Fruit fly (Drosophila melanogaster) whole organism, embryonic: ENCODE results near the gene CG33306.
A peak's percentile ranks its signal among the peaks of the same experiment; 100 is the strongest.

Source experiments
- Bdp1 ChIP-seq: fragments of 200-800 bp; sonication (Bioruptor generic); optimal IDR thresholded peaks from 3 replicates; lab custom pipeline; 2016; ENCODE audit warnings: missing biosample characterization, missing genetic modification characterization
- CG10543 ChIP-seq: fragments of 200-800 bp; sonication (Bioruptor generic); optimal IDR thresholded peaks from 3 replicates; lab custom pipeline; 2017; ENCODE audit warnings: missing biosample characterization, mild to moderate bottlenecking, missing genetic modification characterization, moderate library complexity
- CG11560 ChIP-seq: fragments of 200-800 bp; sonication (Bioruptor generic); IDR thresholded peaks from 3 replicates; pipeline ENCODE4 v1.3.6; 2022; ENCODE audit warnings: missing biosample characterization, missing genetic modification characterization
- CG12071 ChIP-seq: fragments of 200-800 bp; sonication (Bioruptor generic); optimal IDR thresholded peaks from 3 replicates; lab custom pipeline; 2018; ENCODE audit warnings: missing biosample characterization, mild to moderate bottlenecking, missing genetic modification characterization
- CG12219 ChIP-seq: fragments of 200-800 bp; sonication (Bioruptor generic); optimal IDR thresholded peaks from 3 replicates; lab custom pipeline; 2018; ENCODE audit warnings: missing biosample characterization, mild to moderate bottlenecking, missing genetic modification characterization
- CG12659 ChIP-seq: fragments of 200-800 bp; sonication (Bioruptor generic); optimal IDR thresholded peaks from 3 replicates; lab custom pipeline; 2017; ENCODE audit warnings: mild to moderate bottlenecking, missing biosample characterization, missing genetic modification reagents, missing genetic modification characterization
- CG12769 ChIP-seq: fragments of 200-800 bp; sonication (Bioruptor generic); optimal IDR thresholded peaks from 2 replicates; lab custom pipeline; 2019; ENCODE audit warnings: missing biosample characterization, mild to moderate bottlenecking, missing genetic modification characterization, moderate library complexity
- CG13894 ChIP-seq: fragments of 200-800 bp; sonication (Bioruptor generic); optimal IDR thresholded peaks from 3 replicates; lab custom pipeline; 2018; ENCODE audit warnings: missing biosample characterization, mild to moderate bottlenecking, missing genetic modification characterization, moderate library complexity
- CG14441 ChIP-seq: fragments of 200-800 bp; sonication (Bioruptor generic); IDR thresholded peaks from 2 replicates; pipeline ENCODE4 v1.3.6; 2022; ENCODE audit warnings: missing biosample characterization, missing genetic modification characterization
- CG15514 ChIP-seq: fragments of 200-800 bp; sonication (Bioruptor generic); optimal IDR thresholded peaks from 3 replicates; lab custom pipeline; 2017; ENCODE audit warnings: missing biosample characterization, missing genetic modification characterization, mild to moderate bottlenecking, moderate library complexity, missing genetic modification reagents
- CG15601 ChIP-seq: fragments of 200-800 bp; sonication (Bioruptor generic); optimal IDR thresholded peaks from 3 replicates; lab custom pipeline; 2019; ENCODE audit warnings: missing biosample characterization, mild to moderate bottlenecking, missing genetic modification characterization, moderate library complexity
- CG2120 ChIP-seq: fragments of 200-800 bp; sonication (Bioruptor generic); optimal IDR thresholded peaks from 3 replicates; lab custom pipeline; 2016; ENCODE audit warnings: missing biosample characterization, missing genetic modification characterization
- CG2199 ChIP-seq: fragments of 200-800 bp; sonication (Bioruptor generic); IDR thresholded peaks from 3 replicates; pipeline ENCODE4 v1.3.6; 2022; ENCODE audit warnings: missing biosample characterization, missing genetic modification characterization
- CG2712 ChIP-seq: fragments of 200-800 bp; optimal IDR thresholded peaks from 3 replicates; lab custom pipeline; 2019; ENCODE audit warnings: missing biosample characterization, mild to moderate bottlenecking, missing genetic modification characterization, moderate library complexity
- CG32767 ChIP-seq: fragments of 200-800 bp; sonication (Bioruptor generic); IDR thresholded peaks from 2 replicates; pipeline ENCODE4 v1.3.6; 2022; ENCODE audit warnings: missing biosample characterization, missing genetic modification characterization
- CG34224 ChIP-seq: fragments of 200-800 bp; sonication (Bioruptor generic); IDR thresholded peaks from 3 replicates; pipeline ENCODE4 v1.3.6; 2022; ENCODE audit warnings: missing biosample characterization, missing genetic modification characterization; ENCODE audit not compliant: partially characterized antibody
- CG3838 ChIP-seq: fragments of 200-800 bp; sonication (Bioruptor generic); optimal IDR thresholded peaks from 3 replicates; lab custom pipeline; 2016; ENCODE audit warnings: missing biosample characterization, missing genetic modification characterization
- CG4282 ChIP-seq: fragments of 200-800 bp; sonication (Bioruptor generic); optimal IDR thresholded peaks from 2 replicates; lab custom pipeline; 2016; ENCODE audit warnings: missing biosample characterization, missing genetic modification characterization
- CG4360 ChIP-seq: fragments of 200-800 bp; sonication (Bioruptor generic); IDR thresholded peaks from 2 replicates; pipeline ENCODE4 v1.3.6; 2022; ENCODE audit warnings: missing biosample characterization, missing genetic modification characterization
- CG6175 ChIP-seq: fragments of 200-800 bp; sonication (Bioruptor generic); IDR thresholded peaks from 3 replicates; pipeline ENCODE4 v1.3.6; 2022; ENCODE audit warnings: missing biosample characterization, missing genetic modification characterization
- CG9437 ChIP-seq: fragments of 200-800 bp; sonication (Bioruptor generic); optimal IDR thresholded peaks from 2 replicates; lab custom pipeline; 2018; ENCODE audit warnings: missing biosample characterization, mild to moderate bottlenecking, missing genetic modification characterization
- CG9727 ChIP-seq: fragments of 200-800 bp; sonication (Bioruptor generic); optimal IDR thresholded peaks from 3 replicates; lab custom pipeline; 2017; ENCODE audit warnings: missing biosample characterization, mild to moderate bottlenecking, missing genetic modification characterization
- Deaf1 ChIP-seq: fragments of 200-800 bp; optimal IDR thresholded peaks from 3 replicates; lab custom pipeline; 2019; ENCODE audit warnings: missing biosample characterization, mild to moderate bottlenecking, missing genetic modification characterization, moderate library complexity
- Elba2 ChIP-seq: fragments of 200-800 bp; sonication (Bioruptor generic); optimal IDR thresholded peaks from 3 replicates; lab custom pipeline; 2016; ENCODE audit warnings: missing biosample characterization, missing genetic modification characterization
- Gug ChIP-seq: fragments of 200-800 bp; sonication (Bioruptor generic); IDR thresholded peaks from 4 replicates; pipeline ENCODE4 v1.3.6; 2022; ENCODE audit warnings: missing biosample characterization, missing genetic modification characterization
- H15 ChIP-seq: fragments of 200-800 bp; sonication (Bioruptor generic); IDR thresholded peaks from 3 replicates; pipeline ENCODE4 v1.3.6; 2022; ENCODE audit warnings: missing biosample characterization, missing genetic modification characterization
- Hr3 ChIP-seq: fragments of 200-800 bp; sonication (Bioruptor generic); optimal IDR thresholded peaks from 3 replicates; lab custom pipeline; 2016; ENCODE audit warnings: missing biosample characterization, missing genetic modification characterization
- Hr51 ChIP-seq, 2 experiments: fragments of 200-800 bp; sonication (Bioruptor generic); optimal IDR thresholded peaks; 2 replicates in 1 of 2; 3 replicates in 1 of 2; lab custom pipeline; 2016 to 2018; ENCODE audit warnings: missing biosample characterization in 2 of 2, missing genetic modification characterization in 2 of 2, mild to moderate bottlenecking in 1 of 2, moderate library complexity in 1 of 2
- Jarid2 ChIP-seq: fragments of 200-800 bp; sonication (Bioruptor generic); optimal IDR thresholded peaks from 3 replicates; lab custom pipeline; 2017; ENCODE audit warnings: mild to moderate bottlenecking, missing biosample characterization, missing genetic modification reagents, missing genetic modification characterization
- Kr ChIP-seq: fragments of 200-800 bp; sonication (Bioruptor generic); optimal IDR thresholded peaks from 2 replicates; lab custom pipeline; 2017; ENCODE audit warnings: missing biosample characterization, mild to moderate bottlenecking, missing genetic modification characterization
- Lim3 ChIP-seq: fragments of 200-800 bp; sonication (Bioruptor generic); IDR thresholded peaks from 2 replicates; pipeline ENCODE4 v1.3.6; 2022; ENCODE audit warnings: missing biosample characterization, missing genetic modification characterization
- MESR4 ChIP-seq: fragments of 200-800 bp; sonication (Bioruptor generic); optimal IDR thresholded peaks from 2 replicates; lab custom pipeline; 2018; ENCODE audit warnings: missing biosample characterization, mild to moderate bottlenecking, missing genetic modification characterization, moderate library complexity
- Med ChIP-seq: fragments of 200-800 bp; sonication (Bioruptor generic); peaks from one replicate; lab custom pipeline; 2016; ENCODE audit warnings: missing biosample characterization, missing genetic modification characterization, mild to moderate bottlenecking, inconsistent platforms, moderate library complexity
- Mes4 ChIP-seq: fragments of 200-800 bp; sonication (Bioruptor generic); optimal IDR thresholded peaks from 2 replicates; lab custom pipeline; 2016; ENCODE audit warnings: missing biosample characterization, missing genetic modification characterization
- ac ChIP-seq: fragments of 200-800 bp; sonication (Bioruptor generic); optimal IDR thresholded peaks from 3 replicates; lab custom pipeline; 2017; ENCODE audit warnings: missing biosample characterization, mild to moderate bottlenecking, missing genetic modification characterization
- dysf ChIP-seq: fragments of 200-800 bp; sonication (Bioruptor generic); IDR thresholded peaks from 3 replicates; pipeline ENCODE4 v1.3.6; 2022; ENCODE audit warnings: missing biosample characterization, missing genetic modification characterization
- en ChIP-seq: fragments of 200-800 bp; sonication (Bioruptor generic); optimal IDR thresholded peaks from 2 replicates; lab custom pipeline; 2016; ENCODE audit warnings: missing biosample characterization, missing genetic modification characterization
- exex ChIP-seq: fragments of 200-800 bp; sonication (Bioruptor generic); optimal IDR thresholded peaks from 4 replicates; lab custom pipeline; 2018; ENCODE audit warnings: missing biosample characterization, mild to moderate bottlenecking, missing genetic modification characterization, moderate library complexity
- fd102C ChIP-seq: fragments of 200-800 bp; sonication (Bioruptor generic); optimal IDR thresholded peaks from 2 replicates; lab custom pipeline; 2018; ENCODE audit warnings: missing biosample characterization, mild to moderate bottlenecking, missing genetic modification characterization, moderate library complexity
- fd96Cb ChIP-seq: fragments of 200-800 bp; sonication (Bioruptor generic); optimal IDR thresholded peaks from 2 replicates; lab custom pipeline; 2018; ENCODE audit warnings: missing biosample characterization, mild to moderate bottlenecking, missing genetic modification characterization, moderate library complexity
- insv ChIP-seq, 2 experiments: fragments of 200-800 bp; sonication (Bioruptor generic); optimal IDR thresholded peaks; 3 replicates each; lab custom pipeline; 2016 to 2018; ENCODE audit warnings: missing biosample characterization in 2 of 2, missing genetic modification characterization in 2 of 2
- ken ChIP-seq: fragments of 200-800 bp; sonication (Bioruptor generic); IDR thresholded peaks from 3 replicates; pipeline ENCODE4 v1.3.6; 2022; ENCODE audit warnings: missing biosample characterization, missing genetic modification characterization
- klu ChIP-seq: fragments of 200-800 bp; sonication (Bioruptor generic); IDR thresholded peaks from 2 replicates; pipeline ENCODE4 v1.3.6; 2022; ENCODE audit warnings: missing biosample characterization, missing genetic modification characterization
- kni ChIP-seq: fragments of 200-800 bp; sonication (Bioruptor generic); optimal IDR thresholded peaks from 3 replicates; lab custom pipeline; 2017; ENCODE audit warnings: mild to moderate bottlenecking, missing biosample characterization, missing genetic modification reagents, missing genetic modification characterization
- lola ChIP-seq, 3 experiments: fragments of >200 bp in 2 of 3; fragments of 200-800 bp in 1 of 3; sonication (Bioruptor generic) in 1 of 3; optimal IDR thresholded peaks; 2 replicates each; lab custom pipeline; 2017 to 2019; ENCODE audit warnings: missing biosample characterization in 3 of 3, missing genetic modification characterization in 3 of 3, mild to moderate bottlenecking in 1 of 3, moderate library complexity in 1 of 3
- schlank ChIP-seq: fragments of 200-800 bp; sonication (Bioruptor generic); optimal IDR thresholded peaks from 2 replicates; lab custom pipeline; 2018; ENCODE audit warnings: missing biosample characterization, mild to moderate bottlenecking, missing genetic modification characterization
- sim ChIP-seq: fragments of 200-800 bp; sonication (Bioruptor generic); IDR thresholded peaks from 2 replicates; pipeline ENCODE4 v1.3.6; 2022; ENCODE audit warnings: missing biosample characterization, missing genetic modification characterization
- slp2 ChIP-seq: fragments of 200-800 bp; sonication (Bioruptor generic); optimal IDR thresholded peaks from 2 replicates; lab custom pipeline; 2016; ENCODE audit warnings: missing biosample characterization, missing genetic modification characterization

Gene CG33306

DNA sequence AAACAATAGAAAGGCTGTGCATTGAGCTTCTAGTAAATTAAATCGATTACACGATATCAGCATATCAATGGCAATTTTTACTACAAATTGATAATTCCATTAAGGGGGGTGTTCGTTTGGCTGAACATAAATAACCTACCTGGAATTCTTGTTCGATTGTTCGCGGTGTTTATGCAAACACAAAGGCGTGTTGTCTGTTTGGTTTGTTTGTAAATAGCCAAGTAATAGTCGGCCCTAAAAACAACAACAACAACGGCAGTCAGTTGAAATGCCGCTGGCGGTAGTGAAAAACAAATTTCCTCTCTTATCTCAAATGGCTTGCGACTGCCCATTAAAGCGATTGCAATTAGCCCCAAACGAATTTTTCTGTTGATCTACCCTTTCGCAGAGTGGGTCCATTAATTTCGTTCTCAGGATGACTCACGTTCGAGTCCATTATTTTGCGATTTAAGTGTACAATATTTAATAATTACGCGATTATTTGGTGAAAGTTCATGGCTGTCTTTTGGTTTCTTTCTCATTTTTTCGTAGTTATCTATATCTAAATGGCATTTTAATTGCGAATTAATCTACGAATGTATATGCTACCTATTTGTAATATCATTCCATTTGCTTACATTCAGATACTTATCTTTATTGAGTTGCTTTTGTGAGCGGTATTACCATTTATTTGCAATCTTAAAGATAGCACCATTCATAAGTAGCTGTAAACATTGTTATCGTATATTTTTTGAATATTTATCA lies 4.7 kb downstream of the CG33306 start (continued):
- TF ChIP-seq CG15514 (GFP tag; lab: Kevin White, UChicago) = no peak
- no peak for TF ChIP-seq slp2 (GFP tag; lab: Kevin White, UChicago)
- peak; percentile 82 for TF ChIP-seq exex (tag; lab: Kevin White, UChicago)
- TF ChIP-seq CG12659 = peak; percentile 24
- no peak for TF ChIP-seq klu (GFP tag; lab: Robert Waterston, UW)
- no peak for TF ChIP-seq CG11560 (tag; lab: Robert Waterston, UW)
- peak; percentile 38 for TF ChIP-seq CG3838 (GFP tag; lab: Kevin White, UChicago)
- peak; percentile 27 for TF ChIP-seq Hr3 (GFP tag; lab: Kevin White, UChicago)
- peak; percentile 11 for TF ChIP-seq schlank
- peak; percentile 5 for TF ChIP-seq CG12071
- no peak for TF ChIP-seq Jarid2 (GFP tag; lab: Kevin White, UChicago)
- no peak for TF ChIP-seq CG4282 (GFP tag; lab: Kevin White, UChicago)
- TF ChIP-seq CG14441 (GFP tag; lab: Robert Waterston, UW) = peak; percentile 19; the same call in 1 of the 2 replicates
- TF ChIP-seq MESR4 (GFP tag; lab: Kevin White, UChicago) = no peak
- peak; percentile 54 for TF ChIP-seq CG13894 (tag; lab: Kevin White, UChicago)
- no peak for TF ChIP-seq Lim3 (GFP tag; lab: Robert Waterston, UW)
- TF ChIP-seq CG12219 (GFP tag; lab: Kevin White, UChicago) = peak; percentile 12
- peak; percentile 78 for TF ChIP-seq CG4360
- peak; percentile 1 for TF ChIP-seq CG9437 (GFP tag; lab: Kevin White, UChicago)
- TF ChIP-seq ken (GFP tag; lab: Robert Waterston, UW) = 0 out of 3 replicates have a peak, but pooled peaks have one; percentile 6
- no peak for TF ChIP-seq CG32767 (GFP tag; lab: Robert Waterston, UW)
- TF ChIP-seq CG15601 (tag; lab: Kevin White, UChicago) = peak; percentile 9
- TF ChIP-seq Bdp1 (GFP tag; lab: Kevin White, UChicago) = peak; percentile 36
- peak; percentile 22; the same call in 1 of the 4 replicates for TF ChIP-seq Gug (GFP tag; lab: Robert Waterston, UW)
- TF ChIP-seq ac = peak; percentile 18
- TF ChIP-seq fd102C (GFP tag; lab: Kevin White, UChicago) = peak; percentile 46
- TF ChIP-seq Kr (GFP tag; lab: Kevin White, UChicago) = peak; percentile 26
- TF ChIP-seq kni = no peak
- TF ChIP-seq CG2712 (tag; lab: Kevin White, UChicago) = peak; percentile 13
- 0 out of 2 replicates have a peak, but pooled peaks have one; percentile 35 for TF ChIP-seq sim (GFP tag; lab: Robert Waterston, UW)
- peak; percentile 35 for TF ChIP-seq CG2120 (GFP tag; lab: Kevin White, UChicago)
- no peak for TF ChIP-seq H15 (GFP tag; lab: Robert Waterston, UW)
- TF ChIP-seq lola (GFP tag; optimal IDR thresholded peaks at IDR 0.05; lab: Kevin White, UChicago) = no peak
- TF ChIP-seq dysf (GFP tag; lab: Robert Waterston, UW) = peak; percentile 57; the same call in 1 of the 3 replicates
- peak in 1 of 2 experiments; percentile 43 for TF ChIP-seq Hr51 (GFP tag; optimal IDR thresholded peaks at IDR 0.05; lab: Kevin White, UChicago)
- peak; percentile 16 for TF ChIP-seq Mes4 (GFP tag; lab: Kevin White, UChicago)

DNA sequence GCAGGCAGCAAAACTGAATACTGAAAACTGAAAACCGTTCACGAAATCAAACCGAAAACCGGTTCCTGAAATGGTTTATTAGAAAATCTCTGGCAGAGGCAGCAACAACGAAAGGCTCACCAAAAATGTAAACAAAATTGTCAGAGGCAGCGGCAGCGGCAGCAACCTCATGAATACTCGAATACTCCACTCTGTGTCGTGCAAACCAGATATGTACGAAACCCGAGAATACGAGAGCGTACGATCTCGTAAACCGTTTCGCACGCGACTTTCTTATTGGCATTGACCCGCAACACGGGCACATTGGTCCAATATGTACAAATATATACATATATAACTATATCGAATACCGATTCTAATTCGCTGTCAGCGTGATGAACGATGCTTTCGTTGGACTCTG lies 6.0 kb downstream of the CG33306 start:
- peak in 1 of 2 experiments; percentile 89 for TF ChIP-seq insv (GFP tag; optimal IDR thresholded peaks at IDR 0.05; lab: Kevin White, UChicago)
- TF ChIP-seq CG6175 = peak; percentile 92; the same call in 2 of the 3 replicates
- no peak for TF ChIP-seq fd96Cb (tag; lab: Kevin White, UChicago)
- TF ChIP-seq CG12769 (tag; lab: Kevin White, UChicago) = peak; percentile 79
- TF ChIP-seq CG2199 = 0 out of 3 replicates have a peak, but pooled peaks have one; percentile 54
- peak; percentile 48 for TF ChIP-seq kni
- no peak for TF ChIP-seq CG9727 (GFP tag; lab: Kevin White, UChicago)
- peak; percentile 56 for TF ChIP-seq Deaf1 (tag; lab: Kevin White, UChicago)
- 0 out of 3 replicates have a peak, but pooled peaks have one; percentile 34 for TF ChIP-seq CG34224 (GFP tag; lab: Robert Waterston, UW)
- TF ChIP-seq Med (GFP tag; lab: Kevin White, UChicago) = peak; percentile 4
- no peak for TF ChIP-seq en
- peak; percentile 2 for TF ChIP-seq CG10543 (GFP tag; lab: Kevin White, UChicago)
- 0 out of 2 replicates have a peak, but pooled peaks have one; percentile 18 for TF ChIP-seq CG4360
- TF ChIP-seq Elba2 = peak; percentile 41
- no peak for TF ChIP-seq klu (GFP tag; lab: Robert Waterston, UW)
